Worm (Caenorhabditis elegans) whole organism, midembryonic: Measurements from ENCODE around the gene srx-67.

ENCODE experiments used
- T22C8.4 ChIP-seq: fragments of 200-800 bp; sonication (Bioruptor generic); IDR thresholded peaks from 2 replicates; pipeline ENCODE4 v1.3.6; 2022; ENCODE audit warnings: missing genetic modification characterization, missing compliant biosample characterization
- cog-1 ChIP-seq: sonication (generic microtip); optimal IDR thresholded peaks from 2 replicates; lab custom pipeline; 2016; ENCODE audit warnings: missing genetic modification characterization, missing compliant biosample characterization
- flt-1 ChIP-seq: fragments of 200-800 bp; sonication (Bioruptor generic); IDR thresholded peaks from 2 replicates; pipeline ENCODE4 v1.3.6; 2022; ENCODE audit warnings: missing genetic modification characterization, missing compliant biosample characterization
- klf-2 ChIP-seq: fragments of 200-800 bp; sonication (Bioruptor generic); conservative IDR thresholded peaks from 2 replicates; pipeline ENCODE4 v1.3.6; 2022; ENCODE audit warnings: missing genetic modification reagents, missing genetic modification characterization, missing compliant biosample characterization
- med-1 ChIP-seq: sonication (generic microtip); optimal IDR thresholded peaks from 2 replicates; lab custom pipeline; 2017; ENCODE audit warnings: missing genetic modification characterization, mild to moderate bottlenecking, missing compliant biosample characterization, antibody characterized with exemption, missing genetic modification reagents; ENCODE audit not compliant: insufficient read depth
- ref-1 ChIP-seq: fragments of 200-800 bp; sonication (Bioruptor generic); conservative IDR thresholded peaks from 2 replicates; pipeline ENCODE4 v1.3.6; 2022; ENCODE audit warnings: missing genetic modification reagents, missing genetic modification characterization, missing compliant biosample characterization
- tab-1 ChIP-seq: fragments of 200-800 bp; sonication (Bioruptor generic); IDR thresholded peaks from 2 replicates; pipeline ENCODE4 v1.3.6; 2022; ENCODE audit warnings: missing genetic modification characterization, missing compliant biosample characterization
- ztf-23 ChIP-seq: fragments of 200-800 bp; sonication (Bioruptor generic); IDR thresholded peaks from 2 replicates; pipeline ENCODE4 v1.3.6; 2022; ENCODE audit warnings: missing genetic modification reagents, missing genetic modification characterization, missing compliant biosample characterization
- ztf-29 ChIP-seq: fragments of 200-800 bp; sonication (Bioruptor generic); IDR thresholded peaks from 2 replicates; pipeline ENCODE4 v1.3.6; 2022; ENCODE audit warnings: missing genetic modification reagents, missing genetic modification characterization, missing compliant biosample characterization

DNA sequence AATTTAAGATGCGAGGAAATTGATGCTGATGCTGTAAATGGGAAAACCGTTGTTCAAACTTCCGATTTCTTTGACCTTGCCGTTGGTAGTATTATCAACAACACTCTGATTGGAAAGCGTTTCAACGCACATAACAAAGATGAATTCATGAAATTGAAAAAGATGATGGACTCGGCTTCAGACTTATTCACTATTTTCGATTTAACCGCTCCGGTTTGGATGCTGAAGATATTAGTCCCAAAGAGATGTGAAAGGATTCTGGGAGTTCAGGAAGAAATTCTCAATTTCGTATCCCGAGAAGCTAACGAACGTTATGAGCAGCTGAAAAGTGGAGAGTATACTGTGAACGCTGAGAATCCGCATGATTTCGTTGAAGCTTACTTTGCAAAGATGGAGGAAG lies 26.8 kb downstream of the srx-67 start:
- no peak for TF ChIP-seq T22C8.4 (GFP tag; lab: Robert Waterston, UW)
- TF ChIP-seq med-1 (GFP tag; lab: Kevin White, UChicago), result no peak
- TF ChIP-seq tab-1 (GFP tag; lab: Robert Waterston, UW), result no peak
- no peak for TF ChIP-seq ztf-23
- no peak for TF ChIP-seq ref-1
- TF ChIP-seq ztf-29 (GFP tag; lab: Robert Waterston, UW), result no peak
- TF ChIP-seq flt-1 (GFP tag; lab: Robert Waterston, UW), result no peak
- TF ChIP-seq cog-1, result no peak
- no peak for TF ChIP-seq klf-2
